Worm (Caenorhabditis elegans) whole organism, young adult: Measurements from ENCODE around the gene T24D8.6.

Experiments used
- B0019.2 ChIP-seq: fragments of 200-800 bp; sonication (Bioruptor generic); conservative IDR thresholded peaks from 2 replicates; pipeline ENCODE4 v1.3.6; 2022; ENCODE audit warnings: missing genetic modification reagents, missing genetic modification characterization, missing compliant biosample characterization
- F22D6.2 ChIP-seq: sonication (generic microtip); optimal IDR thresholded peaks from 2 replicates; lab custom pipeline; 2016; ENCODE audit warnings: mild to moderate bottlenecking, missing genetic modification characterization, missing compliant biosample characterization
- F37B4.10 ChIP-seq: fragments of 200-800 bp; sonication (Bioruptor generic); IDR thresholded peaks from 2 replicates; pipeline ENCODE4 v1.3.6; 2022; ENCODE audit warnings: missing genetic modification characterization, missing compliant biosample characterization
- F52B5.7 ChIP-seq: sonication (generic microtip); optimal IDR thresholded peaks from 2 replicates; lab custom pipeline; 2016; ENCODE audit warnings: mild to moderate bottlenecking, missing genetic modification characterization, missing compliant biosample characterization
- F57C9.4 ChIP-seq: sonication (generic microtip); optimal IDR thresholded peaks from 2 replicates; lab custom pipeline; 2017; ENCODE audit warnings: mild to moderate bottlenecking, missing genetic modification characterization, missing compliant biosample characterization
- K11D2.4 ChIP-seq: fragments of 200-800 bp; sonication (Bioruptor generic); IDR thresholded peaks from 2 replicates; pipeline ENCODE4 v1.3.6; 2022; ENCODE audit warnings: missing genetic modification reagents, missing genetic modification characterization, missing compliant biosample characterization
- K12H6.12 ChIP-seq: fragments of 200-800 bp; sonication (Bioruptor generic); optimal IDR thresholded peaks from 2 replicates; lab custom pipeline; 2018; ENCODE audit warnings: mild to moderate bottlenecking, missing genetic modification characterization, missing compliant biosample characterization
- Y95B8A.8 ChIP-seq: fragments of 200-800 bp; sonication (Bioruptor generic); IDR thresholded peaks from 2 replicates; pipeline ENCODE4 v1.3.6; 2022; ENCODE audit warnings: missing genetic modification reagents, missing genetic modification characterization, missing compliant biosample characterization
- athp-1 ChIP-seq: sonication (generic microtip); optimal IDR thresholded peaks from 2 replicates; lab custom pipeline; 2017; ENCODE audit warnings: mild to moderate bottlenecking, missing genetic modification characterization, missing compliant biosample characterization
- attf-3 ChIP-seq: fragments of 200-800 bp; sonication (Bioruptor generic); conservative IDR thresholded peaks from 2 replicates; pipeline ENCODE4 v1.3.6; 2022; ENCODE audit warnings: missing genetic modification reagents, missing genetic modification characterization, missing compliant biosample characterization
- attf-6 ChIP-seq: fragments of 200-800 bp; sonication (Bioruptor generic); IDR thresholded peaks from 2 replicates; pipeline ENCODE4 v1.3.6; 2022; ENCODE audit warnings: missing genetic modification reagents, missing genetic modification characterization, missing compliant biosample characterization
- cebp-1 ChIP-seq, 2 experiments: fragments of 200-800 bp in 1 of 2; sonication (Bioruptor generic) in 1 of 2; sonication (generic microtip) in 1 of 2; IDR thresholded peaks in 1 of 2; optimal IDR thresholded peaks in 1 of 2; 2 replicates each; pipeline versions ENCODE4 v1.3.6 to Lab custom; 2017 to 2022; ENCODE audit warnings: missing compliant biosample characterization in 2 of 2, missing genetic modification characterization in 2 of 2, mild to moderate bottlenecking in 1 of 2, missing genetic modification reagents in 1 of 2, moderate library complexity in 1 of 2
- cebp-2 ChIP-seq: fragments of 200-800 bp; sonication (Bioruptor generic); IDR thresholded peaks from 2 replicates; pipeline ENCODE4 v1.3.6; 2022; ENCODE audit warnings: missing genetic modification characterization, missing compliant biosample characterization
- ceh-27 ChIP-seq: fragments of 200-800 bp; sonication (Bioruptor generic); optimal IDR thresholded peaks from 2 replicates; lab custom pipeline; 2018; ENCODE audit warnings: mild to moderate bottlenecking, missing genetic modification characterization, moderate library complexity, missing compliant biosample characterization
- ceh-58 ChIP-seq: fragments of 200-800 bp; sonication (Bioruptor generic); IDR thresholded peaks from 2 replicates; pipeline ENCODE4 v1.3.6; 2022; ENCODE audit warnings: missing genetic modification characterization, missing compliant biosample characterization
- chd-7 ChIP-seq: sonication (generic microtip); optimal IDR thresholded peaks from 2 replicates; lab custom pipeline; 2016; ENCODE audit warnings: mild to moderate bottlenecking, missing genetic modification characterization, moderate library complexity, missing compliant biosample characterization
- dox-1 ChIP-seq: fragments of 200-800 bp; sonication (Bioruptor generic); IDR thresholded peaks from 2 replicates; pipeline ENCODE4 v1.3.6; 2022; ENCODE audit warnings: missing genetic modification reagents, missing genetic modification characterization, missing compliant biosample characterization
- egl-18 ChIP-seq: fragments of 200-800 bp; sonication (Bioruptor generic); IDR thresholded peaks from 2 replicates; pipeline ENCODE4 v1.3.6; 2022; ENCODE audit warnings: missing genetic modification reagents, missing genetic modification characterization, missing compliant biosample characterization
- egrh-3 ChIP-seq: fragments of 200-800 bp; sonication (Bioruptor generic); IDR thresholded peaks from 2 replicates; pipeline ENCODE4 v1.3.6; 2022; ENCODE audit warnings: missing genetic modification reagents, missing genetic modification characterization, missing compliant biosample characterization
- fkh-3 ChIP-seq: sonication (generic microtip); optimal IDR thresholded peaks from 2 replicates; lab custom pipeline; 2016; ENCODE audit warnings: mild to moderate bottlenecking, missing genetic modification characterization, missing compliant biosample characterization
- hlh-12 ChIP-seq: sonication (generic microtip); optimal IDR thresholded peaks from 2 replicates; lab custom pipeline; 2016; ENCODE audit warnings: missing genetic modification characterization, missing compliant biosample characterization
- hlh-26 ChIP-seq: fragments of 200-800 bp; sonication (Bioruptor generic); conservative IDR thresholded peaks from 2 replicates; pipeline ENCODE4 v1.3.6; 2022; ENCODE audit warnings: missing genetic modification reagents, missing genetic modification characterization, missing compliant biosample characterization
- hmg-1.2 ChIP-seq: fragments of 200-800 bp; sonication (Bioruptor generic); IDR thresholded peaks from 2 replicates; pipeline ENCODE4 v1.3.6; 2022; ENCODE audit warnings: missing genetic modification reagents, missing genetic modification characterization, missing compliant biosample characterization
- let-607 ChIP-seq, 2 experiments: fragments of 200-800 bp in 1 of 2; sonication (Bioruptor generic) in 1 of 2; sonication (generic microtip) in 1 of 2; optimal IDR thresholded peaks; 2 replicates each; lab custom pipeline; 2016 to 2018; ENCODE audit warnings: mild to moderate bottlenecking in 2 of 2, missing compliant biosample characterization in 2 of 2, missing genetic modification characterization in 2 of 2, moderate library complexity in 2 of 2, missing genotype in 1 of 2
- lin-35 ChIP-seq, 3 experiments: fragments of 150-350 bp in 2 of 3; sonication (generic microtip) in 1 of 3; optimal IDR thresholded peaks; 2 replicates each; lab custom pipeline; 2014 to 2018; ENCODE audit warnings: missing biosample characterization in 3 of 3, missing genetic modification characterization in 3 of 3, missing genetic modification reagents in 3 of 3
- madf-10 ChIP-seq: sonication (generic microtip); optimal IDR thresholded peaks from 2 replicates; lab custom pipeline; 2016; ENCODE audit warnings: mild to moderate bottlenecking, missing genetic modification characterization, missing compliant biosample characterization
- mcd-1 ChIP-seq: fragments of 200-800 bp; sonication (Bioruptor generic); IDR thresholded peaks from 2 replicates; pipeline ENCODE4 v1.3.6; 2022; ENCODE audit warnings: missing genetic modification reagents, missing genetic modification characterization, missing compliant biosample characterization
- mel-28 ChIP-seq: sonication (generic microtip); optimal IDR thresholded peaks from 2 replicates; lab custom pipeline; 2016; ENCODE audit warnings: borderline replicate concordance, mild to moderate bottlenecking, missing genetic modification characterization, missing compliant biosample characterization
- mxl-1 ChIP-seq: sonication (generic microtip); optimal IDR thresholded peaks from 2 replicates; lab custom pipeline; 2016; ENCODE audit warnings: missing genetic modification characterization, missing compliant biosample characterization
- nfya-2 ChIP-seq: fragments of 200-800 bp; sonication (Bioruptor generic); IDR thresholded peaks from 2 replicates; pipeline ENCODE4 v1.3.6; 2022; ENCODE audit warnings: missing genetic modification reagents, missing genetic modification characterization, missing compliant biosample characterization
- nhr-120 ChIP-seq: fragments of 200-800 bp; sonication (Bioruptor generic); IDR thresholded peaks from 2 replicates; pipeline ENCODE4 v1.3.6; 2022; ENCODE audit warnings: missing genetic modification characterization, missing compliant biosample characterization
- nhr-80 ChIP-seq: sonication (generic microtip); optimal IDR thresholded peaks from 2 replicates; lab custom pipeline; 2016; ENCODE audit warnings: missing genetic modification characterization, missing compliant biosample characterization
- pbrm-1 ChIP-seq: fragments of 200-800 bp; sonication (Bioruptor generic); IDR thresholded peaks from 2 replicates; pipeline ENCODE4 v1.3.6; 2022; ENCODE audit warnings: missing genetic modification reagents, missing genetic modification characterization, missing compliant biosample characterization
- pha-4 ChIP-seq: fragments of 150-350 bp; sonication (generic microtip); optimal IDR thresholded peaks from 2 replicates; lab custom pipeline; 2014; ENCODE audit warnings: missing biosample characterization, missing genetic modification reagents, missing genetic modification characterization
- rec-8 ChIP-seq, 2 experiments: sonication (generic microtip); optimal IDR thresholded peaks; 2 replicates each; lab custom pipeline; 2016; ENCODE audit warnings: mild to moderate bottlenecking in 2 of 2, missing genetic modification characterization in 2 of 2, missing genetic modification reagents in 2 of 2, missing genotype in 2 of 2, missing biosample characterization in 1 of 2, missing compliant biosample characterization in 1 of 2, moderate library complexity in 1 of 2
- repo-1 ChIP-seq: sonication (generic microtip); optimal IDR thresholded peaks from 2 replicates; lab custom pipeline; 2017; ENCODE audit warnings: mild to moderate bottlenecking, missing genetic modification characterization, missing compliant biosample characterization
- rpc-1 ChIP-seq, 2 experiments: fragments of 150-350 bp in 1 of 2; sonication (generic microtip) in 1 of 2; optimal IDR thresholded peaks; 2 replicates each; lab custom pipeline; 2014 to 2018; ENCODE audit warnings: missing biosample characterization in 1 of 2, missing genetic modification characterization in 1 of 2, missing genetic modification reagents in 1 of 2, missing genotype in 1 of 2
- sdz-38 ChIP-seq: sonication (generic microtip); optimal IDR thresholded peaks from 2 replicates; lab custom pipeline; 2016; ENCODE audit warnings: missing genotype, missing genetic modification characterization, missing compliant biosample characterization
- sea-2 ChIP-seq: fragments of 200-800 bp; sonication (Bioruptor generic); IDR thresholded peaks from 2 replicates; pipeline ENCODE4 v1.3.6; 2022; ENCODE audit warnings: missing genetic modification characterization, missing compliant biosample characterization
- somi-1 ChIP-seq: fragments of 200-800 bp; sonication (Bioruptor generic); optimal IDR thresholded peaks from 2 replicates; lab custom pipeline; 2018; ENCODE audit warnings: mild to moderate bottlenecking, missing genetic modification characterization, missing compliant biosample characterization
- tbx-9 ChIP-seq: sonication (generic microtip); optimal IDR thresholded peaks from 2 replicates; lab custom pipeline; 2016; ENCODE audit warnings: borderline replicate concordance, missing genetic modification characterization, inconsistent platforms, missing compliant biosample characterization
- zfh-2 ChIP-seq: fragments of 200-800 bp; sonication (Bioruptor generic); conservative IDR thresholded peaks from 2 replicates; pipeline ENCODE4 v1.3.6; 2022; ENCODE audit warnings: missing genetic modification reagents, missing genetic modification characterization, missing compliant biosample characterization
- zim-3 ChIP-seq: sonication (generic microtip); optimal IDR thresholded peaks from 2 replicates; lab custom pipeline; 2017; ENCODE audit warnings: mild to moderate bottlenecking, missing genetic modification characterization, moderate library complexity, missing compliant biosample characterization

T24D8.6 gene

DNA sequence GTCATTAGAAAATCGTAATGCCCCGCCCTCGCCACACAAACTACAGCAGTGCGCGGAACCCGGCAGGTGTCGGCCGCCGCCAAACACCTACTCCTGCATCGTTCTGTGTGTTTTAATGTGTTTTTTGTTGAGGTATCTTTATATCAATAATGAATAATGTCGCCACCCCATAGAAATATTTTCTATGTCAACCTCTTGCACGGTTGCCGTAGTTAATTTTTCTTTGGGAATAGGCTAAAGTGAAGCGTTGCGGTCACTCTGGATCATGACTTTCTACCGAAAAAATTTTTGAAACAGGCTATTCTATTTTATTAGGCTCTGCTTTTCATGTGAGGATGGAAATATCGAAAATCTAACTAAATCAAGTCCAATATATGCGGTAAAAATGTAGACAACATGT is 36.9 kb downstream of the T24D8.6 start (continued):
- TF ChIP-seq nfya-2 (GFP tag; lab: Robert Waterston, UW) (no peak), F37B4.10 (GFP tag; lab: Robert Waterston, UW) (no peak), ceh-58 (GFP tag; lab: Robert Waterston, UW) (no peak), repo-1 (tag; lab: Kevin White, UChicago) (no peak), F22D6.2 (no peak), madf-10 (no peak)
- TF ChIP-seq, all 124 proteins: peak for 20

DNA sequence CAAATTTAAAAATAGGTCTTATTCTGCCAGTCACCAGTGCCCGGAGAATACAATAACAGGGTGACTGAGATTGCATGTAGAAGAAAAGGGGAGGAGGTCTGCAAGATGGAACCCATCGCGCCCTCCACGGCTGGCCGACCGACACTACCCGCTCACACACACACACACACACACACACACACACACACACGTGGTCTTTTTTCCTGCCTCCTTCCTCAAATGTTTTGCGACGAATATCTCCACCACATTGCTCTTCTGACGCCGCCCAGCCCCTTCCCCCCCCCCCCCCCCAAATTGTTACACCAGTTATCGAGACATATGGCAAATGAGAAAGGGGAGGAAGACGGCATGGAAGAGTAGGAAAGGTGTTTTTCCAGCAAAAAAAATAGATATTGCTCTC is 44.0 kb downstream of the T24D8.6 start:
- TF ChIP-seq pbrm-1: 0 out of 2 replicates have a peak, but pooled peaks have one; percentile 19
- TF ChIP-seq fkh-3 (tag; lab: Kevin White, UChicago): no peak
- no peak for TF ChIP-seq F52B5.7 (tag; lab: Kevin White, UChicago)
- TF ChIP-seq K11D2.4: 0 out of 2 replicates have a peak, but pooled peaks have one; percentile 25
- TF ChIP-seq zfh-2 (GFP tag; lab: Robert Waterston, UW): peak; percentile 87
- TF ChIP-seq mxl-1 (tag; lab: Kevin White, UChicago): no peak
- TF ChIP-seq athp-1 (tag; lab: Kevin White, UChicago): no peak
- TF ChIP-seq nhr-120 (GFP tag; lab: Robert Waterston, UW): no peak
- TF ChIP-seq hlh-26 (GFP tag; lab: Robert Waterston, UW): no peak
- no peak for TF ChIP-seq sea-2 (GFP tag; lab: Robert Waterston, UW)
- TF ChIP-seq F57C9.4 (tag; lab: Kevin White, UChicago): no peak
- TF ChIP-seq ceh-27 (GFP tag; lab: Kevin White, UChicago): peak; percentile 57
- peak; percentile 33 for TF ChIP-seq chd-7 (tag; lab: Kevin White, UChicago)
- TF ChIP-seq egrh-3 (GFP tag; lab: Robert Waterston, UW): peak; percentile 66
- TF ChIP-seq mcd-1 (GFP tag; lab: Robert Waterston, UW): no peak
- peak; percentile 72 for TF ChIP-seq K12H6.12 (tag; lab: Kevin White, UChicago)
- no peak for TF ChIP-seq sdz-38 (tag; lab: Kevin White, UChicago)
- TF ChIP-seq cebp-1 (GFP tag; IDR thresholded peaks at IDR 0.05; lab: Robert Waterston, UW): no peak
- TF ChIP-seq cebp-1 (tag; optimal IDR thresholded peaks at IDR 0.05; lab: Kevin White, UChicago): no peak
- TF ChIP-seq, all 124 proteins: peak for 7

DNA sequence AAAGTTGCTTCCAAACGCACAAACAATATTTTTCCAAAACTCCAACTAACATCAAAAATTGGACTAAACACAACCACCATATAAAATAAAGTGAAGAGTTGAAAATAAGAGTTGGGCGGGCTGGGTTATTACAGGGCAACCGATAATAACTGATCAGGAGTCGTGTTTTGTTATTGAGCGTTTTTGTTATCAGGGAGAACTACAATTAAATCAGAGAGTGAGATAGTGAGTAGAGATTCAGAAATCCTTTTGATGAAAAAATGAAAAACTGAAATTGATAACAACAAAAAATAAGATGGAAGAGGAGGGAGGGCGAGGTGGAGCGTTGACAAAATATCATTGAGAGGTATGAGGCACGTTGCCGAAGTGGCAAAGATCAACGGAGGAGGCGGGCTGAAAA is 45.3 kb downstream of the T24D8.6 start:
- TF ChIP-seq nhr-80 (peak; percentile 19), cebp-2 (GFP tag; lab: Robert Waterston, UW) (no peak)

DNA sequence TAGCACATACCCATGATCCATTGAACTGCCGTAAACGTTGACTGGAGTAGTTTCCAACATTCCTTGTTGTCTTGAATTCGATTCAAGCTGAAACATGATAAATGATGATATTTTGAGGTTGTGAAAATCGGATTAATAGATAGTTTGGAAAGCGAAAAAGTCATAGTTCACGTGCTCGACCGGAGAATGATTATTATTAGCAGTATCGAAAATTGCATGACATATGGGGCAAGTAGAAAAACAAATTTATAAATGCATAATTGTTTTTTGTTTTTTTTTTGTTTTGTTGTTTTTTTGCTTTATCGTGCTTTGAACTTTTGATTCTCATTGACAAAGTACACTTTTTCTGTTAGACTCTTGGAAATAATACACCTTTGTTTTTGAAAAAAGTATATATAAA is 46.6 kb downstream of the T24D8.6 start, which contains the start of gene aakg-4:
aakg-4 (minus strand) TSS at position 101 of the 400 bp plus-strand sequence.
- TF ChIP-seq pha-4 (tag; lab: Kevin White, UChicago) (no peak), somi-1 (GFP tag; lab: Kevin White, UChicago) (no peak), egl-18 (GFP tag; lab: Robert Waterston, UW) (no peak), Y95B8A.8 (GFP tag; lab: Robert Waterston, UW) (no peak), zim-3 (tag; lab: Kevin White, UChicago) (no peak), lin-35 (GFP tag; optimal IDR thresholded peaks at IDR 0.05; lab: Kevin White, UChicago) (no peak), B0019.2 (GFP tag; lab: Robert Waterston, UW) (no peak), hmg-1.2 (no peak), attf-6 (GFP tag; lab: Robert Waterston, UW) (no peak), dox-1 (GFP tag; lab: Robert Waterston, UW) (no peak), let-607 (tag; optimal IDR thresholded peaks at IDR 0.05; lab: Kevin White, UChicago) (no peak), rec-8 (tag; optimal IDR thresholded peaks at IDR 0.05; lab: Kevin White, UChicago) (no peak), ceh-58 (GFP tag; lab: Robert Waterston, UW) (no peak), rpc-1 (optimal IDR thresholded peaks at IDR 0.05; lab: Kevin White, UChicago) (no peak), rpc-1 (tag; optimal IDR thresholded peaks at IDR 0.05; lab: Kevin White, UChicago) (no peak), hlh-12 (no peak), F52B5.7 (tag; lab: Kevin White, UChicago) (no peak), attf-3 (GFP tag; lab: Robert Waterston, UW) (no peak), mel-28 (tag; lab: Kevin White, UChicago) (no peak), tbx-9 (tag; lab: Kevin White, UChicago) (no peak)
